Worm (Caenorhabditis elegans): ENCODE data around the gene lec-11.

lec-11 gene

DNA sequence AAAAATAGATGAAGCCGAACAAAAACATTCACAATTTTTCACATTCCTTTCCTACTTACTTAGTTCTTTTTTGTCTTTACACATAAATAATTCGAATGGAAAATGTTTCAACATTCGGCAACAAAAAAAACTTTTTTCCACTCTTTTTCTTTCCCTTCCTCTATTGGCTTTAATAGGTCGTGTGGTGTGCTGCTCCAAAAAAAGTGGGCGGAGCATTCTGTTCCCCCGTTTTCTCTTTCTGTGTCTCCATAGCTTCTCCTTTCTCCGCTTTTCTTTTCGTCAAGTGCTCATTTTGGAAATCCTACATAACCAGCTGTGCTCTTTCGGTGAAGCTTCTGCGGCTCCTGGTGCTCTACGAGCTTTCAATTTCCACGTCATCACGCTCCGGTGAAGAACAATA, 48.5 kb downstream of the lec-11 start, which contains the start of gene C01G5.25 (continued):
- TF ChIP-seq dpl-1 (GFP tag; optimal IDR thresholded peaks at IDR 0.05) (peak in 1 of 3 experiments; percentile 12), lin-14 (GFP tag; optimal IDR thresholded peaks at IDR 0.05) (peak; percentile 69), mep-1 (tag; optimal IDR thresholded peaks at IDR 0.05) (no peak), zag-1 (tag; optimal IDR thresholded peaks at IDR 0.05) (no peak), ces-1 (GFP tag; optimal IDR thresholded peaks at IDR 0.05) (no peak), unc-86 (tag; optimal IDR thresholded peaks at IDR 0.05) (peak; percentile 56), mef-2 (tag; optimal IDR thresholded peaks at IDR 0.05) (no peak), F16B12.6 (tag; optimal IDR thresholded peaks at IDR 0.05) (no peak), swsn-7 (tag; optimal IDR thresholded peaks at IDR 0.05) (no peak), elt-3 (tag; optimal IDR thresholded peaks at IDR 0.05) (no peak), ztf-11 (tag; optimal IDR thresholded peaks at IDR 0.05) (no peak), nhr-19 (GFP tag; conservative IDR thresholded peaks at IDR 0.05) (no peak), isw-1 (GFP tag; IDR thresholded peaks at IDR 0.05) (no peak), jun-1 (tag; optimal IDR thresholded peaks at IDR 0.05) (no peak), pax-3 (tag; optimal IDR thresholded peaks at IDR 0.05) (no peak), ceh-63 (GFP tag; optimal IDR thresholded peaks at IDR 0.05) (no peak), unc-130 (tag; optimal IDR thresholded peaks at IDR 0.05) (no peak), hlh-4 (tag; optimal IDR thresholded peaks at IDR 0.05) (no peak), nhr-237 (tag; optimal IDR thresholded peaks at IDR 0.05) (no peak), vab-15 (tag; optimal IDR thresholded peaks at IDR 0.05) (no peak), Y116A8C.19 (tag; optimal IDR thresholded peaks at IDR 0.05; ENCODE audit: borderline replicate concordance) (no peak), efl-3 (GFP tag; optimal IDR thresholded peaks at IDR 0.05) (no peak), egl-13 (tag; optimal IDR thresholded peaks at IDR 0.05) (no peak)
